Worm (Caenorhabditis elegans) whole organism, L1 larva: ENCODE measurements around the gene gst-26.

Source experiments
- C16A3.4 ChIP-seq: fragments of 150-350 bp; optimal IDR thresholded peaks from 2 replicates; lab custom pipeline; 2014; ENCODE audit warnings: missing biosample characterization, missing genetic modification characterization
- C34B4.2 ChIP-seq: sonication (generic microtip); optimal IDR thresholded peaks from 2 replicates; lab custom pipeline; 2017; ENCODE audit warnings: mild to moderate bottlenecking, missing genetic modification characterization, missing compliant biosample characterization
- alr-1 ChIP-seq: fragments of 200-800 bp; sonication (Bioruptor generic); optimal IDR thresholded peaks from 2 replicates; lab custom pipeline; 2018; ENCODE audit warnings: borderline replicate concordance, mild to moderate bottlenecking, missing genetic modification characterization, missing compliant biosample characterization
- ama-1 ChIP-seq: fragments of 150-350 bp; optimal IDR thresholded peaks from 2 replicates; lab custom pipeline; 2014
- blmp-1 ChIP-seq: fragments of 150-350 bp; optimal IDR thresholded peaks from 2 replicates; lab custom pipeline; 2014; ENCODE audit warnings: missing biosample characterization, missing genetic modification characterization
- ceh-8 ChIP-seq: fragments of 200-800 bp; sonication (Bioruptor generic); optimal IDR thresholded peaks from 2 replicates; lab custom pipeline; 2018; ENCODE audit warnings: mild to moderate bottlenecking, missing genetic modification characterization, moderate library complexity, missing compliant biosample characterization
- ceh-88 ChIP-seq: fragments of 200-800 bp; sonication (Bioruptor generic); IDR thresholded peaks from 2 replicates; pipeline ENCODE4 v1.3.6; 2022; ENCODE audit warnings: missing genetic modification characterization, missing compliant biosample characterization
- ceh-90 ChIP-seq: sonication (generic microtip); optimal IDR thresholded peaks from 2 replicates; lab custom pipeline; 2016; ENCODE audit warnings: missing genetic modification characterization, missing compliant biosample characterization
- ces-1 ChIP-seq: fragments of 150-350 bp; optimal IDR thresholded peaks from 2 replicates; lab custom pipeline; 2014; ENCODE audit warnings: missing biosample characterization, missing genetic modification reagents, missing genetic modification characterization
- dsc-1 ChIP-seq: sonication (generic microtip); optimal IDR thresholded peaks from 2 replicates; lab custom pipeline; 2016; ENCODE audit warnings: mild to moderate bottlenecking, missing genetic modification characterization, missing compliant biosample characterization
- efl-1 ChIP-seq, 4 experiments: fragments of 150-350 bp; optimal IDR thresholded peaks in 3 of 4; peaks in 1 of 4; 1 replicate in 1 of 4; 2 replicates in 3 of 4; lab custom pipeline; 2014; ENCODE audit warnings: missing biosample characterization in 2 of 4, missing genetic modification characterization in 2 of 4, missing genetic modification reagents in 2 of 4
- efl-3 ChIP-seq: fragments of 200-800 bp; sonication (Bioruptor generic); optimal IDR thresholded peaks from 2 replicates; lab custom pipeline; 2018; ENCODE audit warnings: mild to moderate bottlenecking, missing genetic modification characterization, missing compliant biosample characterization
- egl-13 ChIP-seq: sonication (generic microtip); optimal IDR thresholded peaks from 2 replicates; lab custom pipeline; 2016; ENCODE audit warnings: missing genotype, missing genetic modification reagents, missing genetic modification characterization, missing compliant biosample characterization
- egl-27 ChIP-seq, 2 experiments: fragments of 150-350 bp in 1 of 2; sonication (generic microtip); optimal IDR thresholded peaks; 3 replicates each; lab custom pipeline; 2017 to 2018; ENCODE audit warnings: missing biosample characterization in 2 of 2, missing genetic modification characterization in 2 of 2, missing genetic modification reagents in 2 of 2
- elt-3 ChIP-seq, 6 experiments: fragments of 150-350 bp in 1 of 6; sonication (generic microtip); optimal IDR thresholded peaks; 2 replicates each; lab custom pipeline; 2017 to 2018; ENCODE audit warnings: missing biosample characterization in 6 of 6, missing genetic modification characterization in 6 of 6, inconsistent platforms in 1 of 6
- ets-5 ChIP-seq: fragments of 200-800 bp; sonication (Bioruptor generic); IDR thresholded peaks from 2 replicates; pipeline ENCODE4 v1.3.6; 2022; ENCODE audit warnings: missing genetic modification characterization, missing compliant biosample characterization
- fkh-10 ChIP-seq: sonication (generic microtip); optimal IDR thresholded peaks from 2 replicates; lab custom pipeline; 2017; ENCODE audit warnings: missing biosample characterization, missing genetic modification reagents, missing genetic modification characterization
- fkh-4 ChIP-seq: sonication (generic microtip); optimal IDR thresholded peaks from 2 replicates; lab custom pipeline; 2016; ENCODE audit warnings: missing compliant biosample characterization, missing genetic modification characterization, borderline replicate concordance
- fkh-8 ChIP-seq: sonication (generic microtip); optimal IDR thresholded peaks from 2 replicates; lab custom pipeline; 2016; ENCODE audit warnings: mild to moderate bottlenecking, missing genetic modification characterization, missing compliant biosample characterization
- grh-1 ChIP-seq: fragments of 200-800 bp; sonication (Bioruptor generic); IDR thresholded peaks from 2 replicates; pipeline ENCODE4 v1.3.6; 2022; ENCODE audit warnings: missing genetic modification reagents, missing genetic modification characterization, missing compliant biosample characterization
- hpl-2 ChIP-seq: fragments of 150-350 bp; optimal IDR thresholded peaks from 2 replicates; lab custom pipeline; 2014; ENCODE audit warnings: missing biosample characterization, missing genetic modification reagents, missing genetic modification characterization
- jun-1 ChIP-seq: fragments of 150-350 bp; optimal IDR thresholded peaks from 2 replicates; lab custom pipeline; 2014; ENCODE audit warnings: missing biosample characterization, missing genetic modification reagents, missing genetic modification characterization
- lin-15B ChIP-seq: fragments of 150-350 bp; sonication (generic microtip); optimal IDR thresholded peaks from 3 replicates; lab custom pipeline; 2014; ENCODE audit warnings: missing biosample characterization, missing genetic modification characterization
- lir-3 ChIP-seq: sonication (generic microtip); optimal IDR thresholded peaks from 2 replicates; lab custom pipeline; 2016; ENCODE audit warnings: mild to moderate bottlenecking, missing genetic modification characterization, moderate library complexity, missing compliant biosample characterization; ENCODE audit not compliant: poor library complexity
- lsy-2 ChIP-seq, 2 experiments: fragments of 150-350 bp; optimal IDR thresholded peaks; 2 replicates each; lab custom pipeline; 2014; ENCODE audit warnings: missing biosample characterization in 2 of 2, missing genetic modification characterization in 2 of 2
- mab-9 ChIP-seq: fragments of 200-800 bp; sonication (Bioruptor generic); IDR thresholded peaks from 2 replicates; pipeline ENCODE4 v1.3.6; 2022; ENCODE audit warnings: missing genetic modification reagents, missing genetic modification characterization, missing compliant biosample characterization
- mdl-1 ChIP-seq, 2 experiments: fragments of 150-350 bp; optimal IDR thresholded peaks; 2 replicates each; lab custom pipeline; 2014 to 2017; ENCODE audit warnings: missing biosample characterization in 2 of 2, missing genetic modification characterization in 2 of 2, inconsistent platforms in 1 of 2
- mef-2 ChIP-seq: fragments of 150-350 bp; optimal IDR thresholded peaks from 2 replicates; lab custom pipeline; 2014; ENCODE audit warnings: missing biosample characterization, missing genetic modification characterization
- mep-1 ChIP-seq: fragments of 150-350 bp; optimal IDR thresholded peaks from 2 replicates; lab custom pipeline; 2014; ENCODE audit warnings: missing biosample characterization, missing genetic modification characterization
- nhr-11 ChIP-seq: fragments of 150-350 bp; optimal IDR thresholded peaks from 2 replicates; lab custom pipeline; 2014; ENCODE audit warnings: missing biosample characterization, missing genetic modification characterization
- nhr-12 ChIP-seq: sonication (generic microtip); optimal IDR thresholded peaks from 2 replicates; lab custom pipeline; 2017; ENCODE audit warnings: missing biosample characterization, missing genetic modification characterization
- nhr-20 ChIP-seq: sonication (generic microtip); optimal IDR thresholded peaks from 2 replicates; lab custom pipeline; 2016; ENCODE audit warnings: mild to moderate bottlenecking, missing genetic modification characterization, missing compliant biosample characterization
- nhr-47 ChIP-seq: sonication (generic microtip); optimal IDR thresholded peaks from 2 replicates; lab custom pipeline; 2016; ENCODE audit warnings: mild to moderate bottlenecking, missing genetic modification characterization, moderate library complexity, missing compliant biosample characterization
- nhr-71 ChIP-seq: sonication (generic microtip); optimal IDR thresholded peaks from 2 replicates; lab custom pipeline; 2016; ENCODE audit warnings: mild to moderate bottlenecking, missing genetic modification characterization, moderate library complexity, missing compliant biosample characterization
- nhr-76 ChIP-seq: sonication (generic microtip); optimal IDR thresholded peaks from 2 replicates; lab custom pipeline; 2017; ENCODE audit warnings: missing biosample characterization, missing genetic modification characterization
- nhr-85 ChIP-seq: sonication (generic microtip); peaks from one replicate; lab custom pipeline; 2016; ENCODE audit warnings: missing genetic modification characterization, inconsistent platforms, missing compliant biosample characterization
- nhr-90 ChIP-seq: sonication (generic microtip); optimal IDR thresholded peaks from 2 replicates; lab custom pipeline; 2016; ENCODE audit warnings: mild to moderate bottlenecking, missing genetic modification characterization, missing compliant biosample characterization; ENCODE audit not compliant: poor library complexity
- pax-3 ChIP-seq: fragments of 200-800 bp; sonication (Bioruptor generic); optimal IDR thresholded peaks from 2 replicates; lab custom pipeline; 2018; ENCODE audit warnings: mild to moderate bottlenecking, missing genetic modification characterization, moderate library complexity, missing compliant biosample characterization
- skn-1 ChIP-seq: fragments of 150-350 bp; optimal IDR thresholded peaks from 2 replicates; lab custom pipeline; 2014; ENCODE audit warnings: missing biosample characterization, missing genetic modification characterization
- snpc-4 ChIP-seq: fragments of 150-350 bp; optimal IDR thresholded peaks from 2 replicates; lab custom pipeline; 2014; ENCODE audit warnings: missing biosample characterization, missing genetic modification characterization
- sox-4 ChIP-seq: sonication (generic microtip); optimal IDR thresholded peaks from 2 replicates; lab custom pipeline; 2016; ENCODE audit warnings: missing genetic modification characterization, missing compliant biosample characterization
- sptf-1 ChIP-seq: fragments of 150-350 bp; optimal IDR thresholded peaks from 2 replicates; lab custom pipeline; 2014; ENCODE audit warnings: missing biosample characterization, missing genetic modification characterization
- sup-37 ChIP-seq: fragments of 200-800 bp; sonication (Bioruptor generic); optimal IDR thresholded peaks from 2 replicates; lab custom pipeline; 2018; ENCODE audit warnings: mild to moderate bottlenecking, missing genetic modification characterization, missing compliant biosample characterization
- swsn-7 ChIP-seq: sonication (generic microtip); optimal IDR thresholded peaks from 2 replicates; lab custom pipeline; 2016; ENCODE audit warnings: missing genetic modification characterization, missing compliant biosample characterization
- tbx-2 ChIP-seq: sonication (generic microtip); optimal IDR thresholded peaks from 2 replicates; lab custom pipeline; 2016; ENCODE audit warnings: missing genetic modification characterization, missing compliant biosample characterization
- tlp-1 ChIP-seq: fragments of 150-350 bp; optimal IDR thresholded peaks from 2 replicates; lab custom pipeline; 2014; ENCODE audit warnings: missing biosample characterization, missing genetic modification characterization
- unc-130 ChIP-seq: fragments of 150-350 bp; optimal IDR thresholded peaks from 2 replicates; lab custom pipeline; 2017; ENCODE audit warnings: missing biosample characterization, missing genetic modification characterization, inconsistent platforms
- unc-86 ChIP-seq: sonication (generic microtip); optimal IDR thresholded peaks from 2 replicates; lab custom pipeline; 2016; ENCODE audit warnings: missing genetic modification characterization, missing compliant biosample characterization
- vab-15 ChIP-seq: sonication (generic microtip); optimal IDR thresholded peaks from 2 replicates; lab custom pipeline; 2017; ENCODE audit warnings: missing genotype, mild to moderate bottlenecking, missing genetic modification characterization, missing compliant biosample characterization
- zag-1 ChIP-seq: fragments of 150-350 bp; optimal IDR thresholded peaks from 2 replicates; lab custom pipeline; 2014; ENCODE audit warnings: missing biosample characterization, missing genetic modification characterization
- zip-4 ChIP-seq: fragments of 200-800 bp; sonication (Bioruptor generic); optimal IDR thresholded peaks from 2 replicates; lab custom pipeline; 2018; ENCODE audit warnings: mild to moderate bottlenecking, missing genetic modification characterization, moderate library complexity, missing compliant biosample characterization
- ztf-4 ChIP-seq: fragments of 150-350 bp; optimal IDR thresholded peaks from 2 replicates; lab custom pipeline; 2014; ENCODE audit warnings: missing biosample characterization, missing genetic modification characterization

Gene gst-26

ce11 chrII:15165681-15166235 lies 1.4 kb upstream of the gst-26 start, which contains the start of gene gst-27:
Gene gst-27 (minus strand): TSS chrII:15165731.
- TF ChIP-seq nhr-11 (peak; percentile 18), nhr-90 (tag; lab: Kevin White, UChicago) (peak; percentile 91), ets-5 (GFP tag; lab: Robert Waterston, UW) (no peak), nhr-85 (peak; percentile 67), elt-3 (tag; optimal IDR thresholded peaks at IDR 0.05; lab: Kevin White, UChicago) (peak in 4 of 6 experiments; percentile 13 to 80 (median 60)), alr-1 (no peak), zag-1 (tag; lab: Kevin White, UChicago) (no peak), hpl-2 (peak; percentile 32), vab-15 (no peak), ama-1 (lab: Kevin White, UChicago) (peak; percentile 14), C34B4.2 (no peak), zip-4 (GFP tag; lab: Kevin White, UChicago) (peak; percentile 37), blmp-1 (peak; percentile 24), nhr-76 (tag; lab: Kevin White, UChicago) (peak; percentile 73), nhr-47 (tag; lab: Kevin White, UChicago) (peak; percentile 90), egl-27 (tag; optimal IDR thresholded peaks at IDR 0.05; lab: Kevin White, UChicago) (peak; percentile 5 to 49), swsn-7 (tag; lab: Kevin White, UChicago) (peak; percentile 86), fkh-4 (tag; lab: Kevin White, UChicago) (no peak), mab-9 (GFP tag; lab: Robert Waterston, UW) (no peak), lir-3 (tag; lab: Kevin White, UChicago) (peak; percentile 87), ces-1 (GFP tag; lab: Kevin White, UChicago) (no peak), ztf-4 (tag; lab: Kevin White, UChicago) (peak; percentile 45), snpc-4 (tag; lab: Kevin White, UChicago) (peak; percentile 79), nhr-12 (tag; lab: Kevin White, UChicago) (no peak), mef-2 (tag; lab: Kevin White, UChicago) (no peak), lin-15B (tag; lab: Kevin White, UChicago) (no peak), nhr-71 (tag; lab: Kevin White, UChicago) (peak; percentile 90), efl-1 (optimal IDR thresholded peaks at IDR 0.05; lab: Kevin White, UChicago) (peak; percentile 72 to 80), efl-1 (GFP tag; optimal IDR thresholded peaks at IDR 0.05 in 1 of 2; lab: Kevin White, UChicago) (peak; percentile 71 to 95), dsc-1 (peak; percentile 90), skn-1 (tag; lab: Kevin White, UChicago) (peak; percentile 84), nhr-20 (tag; lab: Kevin White, UChicago) (peak; percentile 89), ceh-88 (peak; percentile 53), sptf-1 (tag; lab: Kevin White, UChicago) (no peak), grh-1 (GFP tag; lab: Robert Waterston, UW) (peak; percentile 52; the same call in 1 of the 2 replicates), lsy-2 (tag; optimal IDR thresholded peaks at IDR 0.05; lab: Kevin White, UChicago) (peak; percentile 79 to 88), pax-3 (tag; lab: Kevin White, UChicago) (peak; percentile 64), ceh-8 (GFP tag; lab: Kevin White, UChicago) (peak; percentile 62), mep-1 (tag; lab: Kevin White, UChicago) (peak; percentile 92), fkh-10 (GFP tag; lab: Kevin White, UChicago) (peak; percentile 4), egl-13 (tag; lab: Kevin White, UChicago) (peak; percentile 73), mdl-1 (tag; optimal IDR thresholded peaks at IDR 0.05; lab: Kevin White, UChicago) (peak in 1 of 2 experiments; percentile 81), unc-86 (tag; lab: Kevin White, UChicago) (peak; percentile 49), ceh-90 (tag; lab: Kevin White, UChicago) (peak; percentile 42), efl-3 (GFP tag; lab: Kevin White, UChicago) (peak; percentile 42), C16A3.4 (tag; lab: Kevin White, UChicago) (peak; percentile 92), jun-1 (tag; lab: Kevin White, UChicago) (peak; percentile 60), fkh-8 (peak; percentile 70), sup-37 (GFP tag; lab: Kevin White, UChicago) (no peak), unc-130 (tag; lab: Kevin White, UChicago) (peak; percentile 33), sox-4 (tag; lab: Kevin White, UChicago) (peak; percentile 46), tbx-2 (tag; lab: Kevin White, UChicago) (peak; percentile 76), tlp-1 (tag; lab: Kevin White, UChicago) (no peak)
